Worm (Caenorhabditis elegans): ENCODE measurements around the gene F28H6.6.

ce11 chrX:14070950-14071349, 54.7 kb downstream of the F28H6.6 start, which contains the start of gene C33G3.4:
- TF ChIP-seq ces-1 (GFP tag; optimal IDR thresholded peaks at IDR 0.05) (no peak), unc-62 (GFP tag; optimal IDR thresholded peaks at IDR 0.05) (no peak), ztf-11 (tag; optimal IDR thresholded peaks at IDR 0.05) (no peak), lin-13 (tag; optimal IDR thresholded peaks at IDR 0.05) (no peak), ceh-83 (GFP tag; optimal IDR thresholded peaks at IDR 0.05) (no peak), mab-5 (tag; optimal IDR thresholded peaks at IDR 0.05) (no peak), nhr-28 (tag; optimal IDR thresholded peaks at IDR 0.05) (no peak), hlh-1 (tag; optimal IDR thresholded peaks at IDR 0.05) (no peak), flh-1 (GFP tag; optimal IDR thresholded peaks at IDR 0.05) (no peak), nhr-76 (tag; optimal IDR thresholded peaks at IDR 0.05) (no peak), blmp-1 (tag; optimal IDR thresholded peaks at IDR 0.05) (no peak)

Data from whole organism, mixed stage, embryonic.